Fruit fly (Drosophila melanogaster) whole organism, wandering third instar larva: ENCODE results near the gene Obp18a.
A peak's percentile ranks its signal among the peaks of the same experiment; 100 is the strongest.

ENCODE experiments used
- Hr78 ChIP-seq: fragments of >200 bp; optimal IDR thresholded peaks from 2 replicates; lab custom pipeline; 2017; ENCODE audit warnings: missing biosample characterization, missing genetic modification characterization
- Mio ChIP-seq: sonication (Bioruptor generic); optimal IDR thresholded peaks from 2 replicates; lab custom pipeline; 2016; ENCODE audit warnings: missing biosample characterization, missing genetic modification characterization
- br ChIP-seq: fragments of 200-800 bp; sonication (Bioruptor generic); optimal IDR thresholded peaks from 2 replicates; lab custom pipeline; 2016; ENCODE audit warnings: missing biosample characterization, missing genetic modification characterization
- psq ChIP-seq: fragments of 200-800 bp; sonication (Bioruptor generic); optimal IDR thresholded peaks from 3 replicates; lab custom pipeline; 2017; ENCODE audit warnings: missing biosample characterization, mild to moderate bottlenecking, missing genetic modification characterization, moderate library complexity

- no peak for TF ChIP-seq Mio
- TF ChIP-seq Hr78 (GFP tag; lab: Kevin White, UChicago): no peak
- TF ChIP-seq br: peak; percentile 58
- peak; percentile 51 for TF ChIP-seq psq
These were observed 26.7 kb upstream of the Obp18a start for dm6 chrX:19162249-19162914.
